Fruit fly (Drosophila melanogaster) whole organism, prepupa: Measurements from ENCODE around the gene CG43219.
A peak's percentile ranks its signal among the peaks of the same experiment; 100 is the strongest.

ENCODE experiments used
- Blimp-1 ChIP-seq: fragments of 200-800 bp; sonication (Bioruptor generic); optimal IDR thresholded peaks from 3 replicates; lab custom pipeline; 2017; ENCODE audit warnings: missing biosample characterization, missing genetic modification characterization, mild to moderate bottlenecking, moderate library complexity, missing genetic modification reagents
- CG11294 ChIP-seq: fragments of 200-800 bp; sonication (Bioruptor generic); IDR thresholded peaks from 2 replicates; pipeline ENCODE4 v1.3.6; 2022; ENCODE audit warnings: missing biosample characterization, missing genetic modification characterization
- CG11762 ChIP-seq: fragments of 200-800 bp; sonication (Bioruptor generic); optimal IDR thresholded peaks from 3 replicates; lab custom pipeline; 2016; ENCODE audit warnings: missing biosample characterization, missing genetic modification characterization; ENCODE audit not compliant: insufficient read depth
- CG11902 ChIP-seq: fragments of 200-800 bp; sonication (Bioruptor generic); optimal IDR thresholded peaks from 3 replicates; lab custom pipeline; 2016; ENCODE audit warnings: missing biosample characterization, missing genetic modification characterization
- CG1621 ChIP-seq: fragments of 200-800 bp; sonication (Bioruptor generic); optimal IDR thresholded peaks from 3 replicates; lab custom pipeline; 2018; ENCODE audit warnings: missing biosample characterization, mild to moderate bottlenecking, missing genetic modification characterization
- CG16779 ChIP-seq: fragments of 200-800 bp; sonication (Bioruptor generic); optimal IDR thresholded peaks from 3 replicates; lab custom pipeline; 2017; ENCODE audit warnings: missing biosample characterization, mild to moderate bottlenecking, missing genetic modification characterization
- CG3032 ChIP-seq: fragments of 200-800 bp; optimal IDR thresholded peaks from 2 replicates; lab custom pipeline; 2019; ENCODE audit warnings: missing biosample characterization, mild to moderate bottlenecking, missing genetic modification characterization, moderate library complexity
- CG31627 ChIP-seq: fragments of 200-800 bp; sonication (Bioruptor generic); optimal IDR thresholded peaks from 3 replicates; lab custom pipeline; 2016; ENCODE audit warnings: missing biosample characterization, missing genetic modification characterization
- CG34406 ChIP-seq: fragments of 200-800 bp; sonication (Bioruptor generic); optimal IDR thresholded peaks from 3 replicates; lab custom pipeline; 2016; ENCODE audit warnings: missing biosample characterization, missing genetic modification characterization
- CG3919 ChIP-seq: fragments of 200-800 bp; sonication (Bioruptor generic); optimal IDR thresholded peaks from 3 replicates; lab custom pipeline; 2016; ENCODE audit warnings: missing biosample characterization, missing genetic modification characterization
- CG6276 ChIP-seq: fragments of 200-800 bp; sonication (Bioruptor generic); optimal IDR thresholded peaks from 2 replicates; lab custom pipeline; 2017; ENCODE audit warnings: missing biosample characterization, mild to moderate bottlenecking, missing genetic modification characterization
- CG6808 ChIP-seq: fragments of 200-800 bp; sonication (Bioruptor generic); optimal IDR thresholded peaks from 3 replicates; lab custom pipeline; 2017; ENCODE audit warnings: missing biosample characterization, missing genetic modification characterization, mild to moderate bottlenecking, moderate library complexity, missing genetic modification reagents
- CG6854 ChIP-seq: fragments of 200-800 bp; sonication (Bioruptor generic); optimal IDR thresholded peaks from 2 replicates; lab custom pipeline; 2017; ENCODE audit warnings: missing biosample characterization, mild to moderate bottlenecking, missing genetic modification characterization
- CG7368 ChIP-seq: fragments of 200-800 bp; sonication (Bioruptor generic); optimal IDR thresholded peaks from 3 replicates; lab custom pipeline; 2016; ENCODE audit warnings: missing biosample characterization, missing genetic modification characterization
- CG8632 ChIP-seq: fragments of 200-800 bp; sonication (Bioruptor generic); optimal IDR thresholded peaks from 3 replicates; lab custom pipeline; 2016; ENCODE audit warnings: missing biosample characterization, missing genetic modification characterization
- CG9139 ChIP-seq: fragments of 200-800 bp; sonication (Bioruptor generic); optimal IDR thresholded peaks from 3 replicates; lab custom pipeline; 2017; ENCODE audit warnings: missing biosample characterization, mild to moderate bottlenecking, missing genetic modification characterization
- Eip78C ChIP-seq: fragments of 200-800 bp; sonication (Bioruptor generic); peaks from one replicate; lab custom pipeline; 2016; ENCODE audit warnings: missing biosample characterization, missing genetic modification characterization
- Eip93F ChIP-seq: fragments of 200-800 bp; sonication (Bioruptor generic); optimal IDR thresholded peaks from 2 replicates; lab custom pipeline; 2016; ENCODE audit warnings: missing biosample characterization, mild to moderate bottlenecking, missing genetic modification characterization
- Ets21C ChIP-seq: fragments of 200-800 bp; sonication (Bioruptor generic); optimal IDR thresholded peaks from 3 replicates; lab custom pipeline; 2016; ENCODE audit warnings: missing biosample characterization, missing genetic modification characterization
- Ets96B ChIP-seq: fragments of 200-800 bp; optimal IDR thresholded peaks from 2 replicates; lab custom pipeline; 2019; ENCODE audit warnings: missing biosample characterization, mild to moderate bottlenecking, missing genetic modification characterization, moderate library complexity
- Gug ChIP-seq: fragments of 200-800 bp; sonication (Bioruptor generic); IDR thresholded peaks from 2 replicates; pipeline ENCODE4 v1.3.6; 2022; ENCODE audit warnings: missing biosample characterization, missing genetic modification characterization
- Hr38 ChIP-seq: sonication (Bioruptor generic); optimal IDR thresholded peaks from 2 replicates; lab custom pipeline; 2016; ENCODE audit warnings: missing biosample characterization, missing genetic modification characterization
- Hr39 ChIP-seq: fragments of 200-800 bp; sonication (Bioruptor generic); optimal IDR thresholded peaks from 2 replicates; lab custom pipeline; 2016; ENCODE audit warnings: missing biosample characterization, missing genetic modification characterization
- Lpt ChIP-seq: fragments of 200-800 bp; sonication (Bioruptor generic); optimal IDR thresholded peaks from 3 replicates; lab custom pipeline; 2016; ENCODE audit warnings: missing biosample characterization, missing genetic modification characterization
- Met ChIP-seq: fragments of 200-800 bp; sonication (Bioruptor generic); optimal IDR thresholded peaks from 3 replicates; lab custom pipeline; 2016; ENCODE audit warnings: missing biosample characterization, missing genetic modification characterization
- Smox ChIP-seq: fragments of 200-800 bp; sonication (Bioruptor generic); optimal IDR thresholded peaks from 3 replicates; lab custom pipeline; 2016; ENCODE audit warnings: missing biosample characterization, missing genetic modification characterization
- Sox14 ChIP-seq: fragments of 200-800 bp; sonication (Bioruptor generic); optimal IDR thresholded peaks from 3 replicates; lab custom pipeline; 2016; ENCODE audit warnings: missing biosample characterization, missing genetic modification characterization
- Sox15 ChIP-seq: fragments of 200-800 bp; sonication (Bioruptor generic); optimal IDR thresholded peaks from 3 replicates; lab custom pipeline; 2016; ENCODE audit warnings: missing biosample characterization, missing genetic modification characterization
- cyc ChIP-seq: fragments of 200-800 bp; sonication (Bioruptor generic); optimal IDR thresholded peaks from 3 replicates; lab custom pipeline; 2016; ENCODE audit warnings: missing biosample characterization, missing genetic modification characterization
- dac ChIP-seq: fragments of 200-800 bp; sonication (Bioruptor generic); optimal IDR thresholded peaks from 2 replicates; lab custom pipeline; 2017; ENCODE audit warnings: missing biosample characterization, mild to moderate bottlenecking, missing genetic modification characterization
- dsx ChIP-seq: fragments of 200-800 bp; optimal IDR thresholded peaks from 3 replicates; lab custom pipeline; 2019; ENCODE audit warnings: missing biosample characterization, mild to moderate bottlenecking, missing genetic modification characterization, moderate library complexity; ENCODE audit not compliant: poor library complexity, severe bottlenecking
- eg ChIP-seq: fragments of 200-800 bp; sonication (Bioruptor generic); IDR thresholded peaks from 3 replicates; pipeline ENCODE4 v1.3.6; 2022; ENCODE audit warnings: missing biosample characterization, missing genetic modification characterization
- esn ChIP-seq: fragments of 200-800 bp; sonication (Bioruptor generic); optimal IDR thresholded peaks from 2 replicates; lab custom pipeline; 2016; ENCODE audit warnings: missing biosample characterization, mild to moderate bottlenecking, missing genetic modification characterization, moderate library complexity
- fd59A ChIP-seq: fragments of 200-800 bp; sonication (Bioruptor generic); optimal IDR thresholded peaks from 2 replicates; lab custom pipeline; 2017; ENCODE audit warnings: missing biosample characterization, mild to moderate bottlenecking, missing genetic modification characterization, missing genetic modification reagents
- fkh ChIP-seq: fragments of 200-800 bp; sonication (Bioruptor generic); optimal IDR thresholded peaks from 3 replicates; lab custom pipeline; 2017; ENCODE audit warnings: missing biosample characterization, mild to moderate bottlenecking, missing genetic modification characterization, moderate library complexity
- net ChIP-seq: fragments of 200-800 bp; sonication (Bioruptor generic); optimal IDR thresholded peaks from 3 replicates; lab custom pipeline; 2016; ENCODE audit warnings: missing biosample characterization, missing genetic modification characterization
- pdm3 ChIP-seq: fragments of 200-800 bp; sonication (Bioruptor generic); optimal IDR thresholded peaks from 3 replicates; lab custom pipeline; 2016; ENCODE audit warnings: missing biosample characterization, missing genetic modification characterization
- salr ChIP-seq, 2 experiments: fragments of 200-800 bp; sonication (Bioruptor generic); optimal IDR thresholded peaks; 3 replicates each; lab custom pipeline; 2016 to 2018; ENCODE audit warnings: missing biosample characterization in 2 of 2, missing genetic modification characterization in 2 of 2, mild to moderate bottlenecking in 1 of 2
- spab ChIP-seq: fragments of 200-800 bp; sonication (Bioruptor generic); optimal IDR thresholded peaks from 2 replicates; lab custom pipeline; 2017; ENCODE audit warnings: missing biosample characterization, mild to moderate bottlenecking, missing genetic modification characterization, missing genetic modification reagents
- ss ChIP-seq, 2 experiments: fragments of 200-800 bp; sonication (Bioruptor generic); optimal IDR thresholded peaks; 2 replicates in 1 of 2; 3 replicates in 1 of 2; lab custom pipeline; 2017 to 2018; ENCODE audit warnings: mild to moderate bottlenecking in 2 of 2, missing biosample characterization in 2 of 2, missing genetic modification characterization in 2 of 2, moderate library complexity in 1 of 2
- svp ChIP-seq: fragments of 200-800 bp; sonication (Bioruptor generic); peaks from one replicate; lab custom pipeline; 2016; ENCODE audit warnings: missing biosample characterization, missing genetic modification characterization
- topi ChIP-seq: fragments of 200-800 bp; sonication (Bioruptor generic); optimal IDR thresholded peaks from 3 replicates; lab custom pipeline; 2016; ENCODE audit warnings: missing biosample characterization, missing genetic modification characterization
- vri ChIP-seq: fragments of 200-800 bp; sonication (Bioruptor generic); optimal IDR thresholded peaks from 3 replicates; lab custom pipeline; 2016; ENCODE audit warnings: missing biosample characterization, mild to moderate bottlenecking, missing genetic modification characterization

The CG43219 gene

dm6 chr3L:21172527-21173253, 47.5 kb upstream of the CG43219 start, which contains the start of the genes chb and AsnS (continued):
- no peak for TF ChIP-seq Hr38 (GFP tag; lab: Kevin White, UChicago)
- TF ChIP-seq CG3032 (tag; lab: Kevin White, UChicago) = peak; percentile 79
- peak; percentile 79 for TF ChIP-seq Hr39 (GFP tag; lab: Kevin White, UChicago)
- TF ChIP-seq CG11294 (GFP tag; lab: Robert Waterston, UW) = peak; percentile 87
- TF ChIP-seq Eip93F = no peak
- peak; percentile 85 for TF ChIP-seq pdm3 (GFP tag; lab: Kevin White, UChicago)
- peak; percentile 52 for TF ChIP-seq Sox15 (GFP tag; lab: Kevin White, UChicago)
- TF ChIP-seq topi = peak; percentile 83
- TF ChIP-seq Ets96B (tag; lab: Kevin White, UChicago) = peak; percentile 89
- TF ChIP-seq vri = peak; percentile 88
- TF ChIP-seq CG16779 (tag; lab: Kevin White, UChicago) = peak; percentile 36
- peak; percentile 55 for TF ChIP-seq CG11762
- peak; percentile 70 for TF ChIP-seq net (GFP tag; lab: Kevin White, UChicago)
- peak; percentile 76 for TF ChIP-seq Ets21C
- peak; percentile 69 for TF ChIP-seq dsx
- no peak for TF ChIP-seq CG6808 (GFP tag; lab: Kevin White, UChicago)
- TF ChIP-seq Eip78C = peak; percentile 95
- TF ChIP-seq, all 60 proteins: peak for 54

- TF ChIP-seq CG3032 (tag; lab: Kevin White, UChicago) (no peak), Smox (GFP tag; lab: Kevin White, UChicago) (no peak), Eip78C (peak; percentile 15)
Measured at dm6 chr3L:21174962-21175361, 45.2 kb upstream of the CG43219 start.

dm6 chr3L:21175531-21176271, 44.5 kb upstream of the CG43219 start:
- TF ChIP-seq Blimp-1 (GFP tag; lab: Kevin White, UChicago) (no peak), fd59A (GFP tag; lab: Kevin White, UChicago) (no peak), Smox (GFP tag; lab: Kevin White, UChicago) (no peak), cyc (GFP tag; lab: Kevin White, UChicago) (no peak), pdm3 (GFP tag; lab: Kevin White, UChicago) (no peak), CG3032 (tag; lab: Kevin White, UChicago) (no peak), topi (no peak), CG3919 (GFP tag; lab: Kevin White, UChicago) (no peak), ss (GFP tag; optimal IDR thresholded peaks at IDR 0.05; lab: Kevin White, UChicago) (peak in 1 of 2 experiments; percentile 30), dac (no peak), Met (GFP tag; lab: Kevin White, UChicago) (no peak), eg (GFP tag; lab: Robert Waterston, UW) (0 out of 3 replicates have a peak, but pooled peaks have one; percentile 29), net (GFP tag; lab: Kevin White, UChicago) (no peak), salr (GFP tag; optimal IDR thresholded peaks at IDR 0.05; lab: Kevin White, UChicago) (no peak), CG1621 (peak; percentile 5), CG6808 (GFP tag; lab: Kevin White, UChicago) (peak; percentile 23), Hr39 (GFP tag; lab: Kevin White, UChicago) (peak; percentile 6), Ets21C (no peak), CG9139 (GFP tag; lab: Kevin White, UChicago) (no peak), spab (GFP tag; lab: Kevin White, UChicago) (no peak), CG8632 (no peak), Sox15 (GFP tag; lab: Kevin White, UChicago) (no peak), CG6854 (GFP tag; lab: Kevin White, UChicago) (peak; percentile 30), CG31627 (GFP tag; lab: Kevin White, UChicago) (peak; percentile 3), svp (peak; percentile 100), esn (GFP tag; lab: Kevin White, UChicago) (no peak), CG11294 (GFP tag; lab: Robert Waterston, UW) (no peak), CG6276 (GFP tag; lab: Kevin White, UChicago) (peak; percentile 4), CG16779 (tag; lab: Kevin White, UChicago) (no peak), Gug (GFP tag; lab: Robert Waterston, UW) (no peak), Sox14 (GFP tag; lab: Kevin White, UChicago) (peak; percentile 38), CG7368 (GFP tag; lab: Kevin White, UChicago) (no peak), fkh (GFP tag; lab: Kevin White, UChicago) (peak; percentile 48), Lpt (GFP tag; lab: Kevin White, UChicago) (no peak), Ets96B (tag; lab: Kevin White, UChicago) (no peak), CG34406 (GFP tag; lab: Kevin White, UChicago) (no peak), CG11762 (no peak), CG11902 (no peak)
